Fruit fly (Drosophila melanogaster) whole organism, embryonic: ENCODE results near the gene CG2962.

Source experiments
- ATbp ChIP-seq: fragments of 200-800 bp; sonication (Bioruptor generic); optimal IDR thresholded peaks from 2 replicates; lab custom pipeline; 2017; ENCODE audit warnings: missing biosample characterization, mild to moderate bottlenecking, missing genetic modification characterization, missing genetic modification reagents
- Awh ChIP-seq: fragments of 200-800 bp; sonication (Bioruptor generic); IDR thresholded peaks from 2 replicates; pipeline ENCODE4, ENCODE4 v1.3.6; 2022; ENCODE audit warnings: missing biosample characterization, missing genetic modification characterization
- CG10147 ChIP-seq: fragments of 200-800 bp; sonication (Bioruptor generic); optimal IDR thresholded peaks from 2 replicates; lab custom pipeline; 2019; ENCODE audit warnings: missing biosample characterization, mild to moderate bottlenecking, missing genetic modification characterization, moderate library complexity
- CG12219 ChIP-seq: fragments of 200-800 bp; sonication (Bioruptor generic); optimal IDR thresholded peaks from 3 replicates; lab custom pipeline; 2018; ENCODE audit warnings: missing biosample characterization, mild to moderate bottlenecking, missing genetic modification characterization
- CG12236 ChIP-seq: fragments of 200-800 bp; sonication (Bioruptor generic); optimal IDR thresholded peaks from 2 replicates; lab custom pipeline; 2016; ENCODE audit warnings: missing biosample characterization, missing genetic modification characterization
- CG12659 ChIP-seq: fragments of 200-800 bp; sonication (Bioruptor generic); optimal IDR thresholded peaks from 3 replicates; lab custom pipeline; 2017; ENCODE audit warnings: mild to moderate bottlenecking, missing biosample characterization, missing genetic modification reagents, missing genetic modification characterization
- CG16863 ChIP-seq: fragments of 200-800 bp; sonication (Bioruptor generic); optimal IDR thresholded peaks from 3 replicates; lab custom pipeline; 2016; ENCODE audit warnings: missing biosample characterization, missing genetic modification characterization
- CG1792 ChIP-seq: fragments of 200-800 bp; sonication (Bioruptor generic); optimal IDR thresholded peaks from 2 replicates; lab custom pipeline; 2016; ENCODE audit warnings: missing biosample characterization, missing genetic modification characterization
- CG31224 ChIP-seq: fragments of 200-800 bp; sonication (Bioruptor generic); IDR thresholded peaks from 2 replicates; pipeline ENCODE4 v1.3.6; 2022; ENCODE audit warnings: missing biosample characterization, missing genetic modification characterization
- CG31365 ChIP-seq: fragments of 200-800 bp; sonication (Bioruptor generic); optimal IDR thresholded peaks from 2 replicates; lab custom pipeline; 2018; ENCODE audit warnings: missing biosample characterization, mild to moderate bottlenecking, missing genetic modification characterization
- CG9609 ChIP-seq: fragments of 200-800 bp; sonication (Bioruptor generic); optimal IDR thresholded peaks from 3 replicates; lab custom pipeline; 2016; ENCODE audit warnings: missing biosample characterization, missing genetic modification characterization
- CG9727 ChIP-seq: fragments of 200-800 bp; sonication (Bioruptor generic); optimal IDR thresholded peaks from 3 replicates; lab custom pipeline; 2017; ENCODE audit warnings: missing biosample characterization, mild to moderate bottlenecking, missing genetic modification characterization
- CoRest ChIP-seq: fragments of 200-800 bp; sonication (Bioruptor generic); optimal IDR thresholded peaks from 3 replicates; lab custom pipeline; 2018; ENCODE audit warnings: missing biosample characterization, mild to moderate bottlenecking, missing genetic modification characterization, moderate library complexity
- Dll ChIP-seq: fragments of 200-800 bp; sonication (Bioruptor generic); IDR thresholded peaks from 4 replicates; pipeline ENCODE4 v1.3.6; 2022; ENCODE audit warnings: missing biosample characterization, missing genetic modification characterization; ENCODE audit not compliant: partially characterized antibody
- Dref ChIP-seq: fragments of 200-800 bp; sonication (Bioruptor generic); IDR thresholded peaks from 2 replicates; pipeline ENCODE4 v1.3.6; 2022; ENCODE audit warnings: missing biosample characterization, missing genetic modification characterization
- HHEX ChIP-seq: fragments of 200-800 bp; sonication (Bioruptor generic); optimal IDR thresholded peaks from 3 replicates; lab custom pipeline; 2017; ENCODE audit warnings: missing biosample characterization, mild to moderate bottlenecking, missing genetic modification characterization, missing genetic modification reagents
- HLH4C ChIP-seq: fragments of 200-800 bp; sonication (Bioruptor generic); IDR thresholded peaks from 3 replicates; pipeline ENCODE4 v1.3.6; 2022; ENCODE audit warnings: missing biosample characterization, missing genetic modification characterization; ENCODE audit not compliant: partially characterized antibody
- HmgZ ChIP-seq: fragments of 200-800 bp; sonication (Bioruptor generic); optimal IDR thresholded peaks from 2 replicates; lab custom pipeline; 2018; ENCODE audit warnings: missing biosample characterization, mild to moderate bottlenecking, missing genetic modification characterization
- Lim3 ChIP-seq: fragments of 200-800 bp; sonication (Bioruptor generic); IDR thresholded peaks from 2 replicates; pipeline ENCODE4 v1.3.6; 2022; ENCODE audit warnings: missing biosample characterization, missing genetic modification characterization
- MBD-R2 ChIP-seq: fragments of 200-800 bp; sonication (Bioruptor generic); IDR thresholded peaks from 2 replicates; pipeline ENCODE4 v1.3.6; 2022; ENCODE audit warnings: missing biosample characterization, missing genetic modification characterization
- MESR4 ChIP-seq: fragments of 200-800 bp; sonication (Bioruptor generic); optimal IDR thresholded peaks from 2 replicates; lab custom pipeline; 2018; ENCODE audit warnings: missing biosample characterization, mild to moderate bottlenecking, missing genetic modification characterization, moderate library complexity
- Max ChIP-seq: fragments of 200-800 bp; sonication (Bioruptor generic); optimal IDR thresholded peaks from 2 replicates; lab custom pipeline; 2016; ENCODE audit warnings: missing biosample characterization, mild to moderate bottlenecking, missing genetic modification characterization
- Med ChIP-seq: fragments of 200-800 bp; sonication (Bioruptor generic); peaks from one replicate; lab custom pipeline; 2016; ENCODE audit warnings: missing biosample characterization, missing genetic modification characterization, mild to moderate bottlenecking, inconsistent platforms, moderate library complexity
- NC2α ChIP-seq: fragments of 200-800 bp; sonication (Bioruptor generic); optimal IDR thresholded peaks from 2 replicates; lab custom pipeline; 2016; ENCODE audit warnings: missing biosample characterization, missing genetic modification characterization
- Opbp ChIP-seq: fragments of 200-800 bp; sonication (Bioruptor generic); IDR thresholded peaks from 3 replicates; pipeline ENCODE4 v1.3.6; 2022; ENCODE audit warnings: missing biosample characterization, missing genetic modification characterization; ENCODE audit not compliant: partially characterized antibody
- Ptx1 ChIP-seq: fragments of 200-800 bp; sonication (Bioruptor generic); IDR thresholded peaks from 2 replicates; pipeline ENCODE4 v1.3.6; 2022; ENCODE audit warnings: missing biosample characterization, missing genetic modification characterization
- Scr ChIP-seq: fragments of 200-800 bp; sonication (Bioruptor generic); IDR thresholded peaks from 2 replicates; pipeline ENCODE4 v1.3.6; 2022; ENCODE audit warnings: missing biosample characterization, missing genetic modification characterization; ENCODE audit not compliant: partially characterized antibody
- Tbp ChIP-seq: fragments of >200 bp; optimal IDR thresholded peaks from 2 replicates; lab custom pipeline; 2018; ENCODE audit warnings: missing biosample characterization, missing genetic modification characterization
- amos ChIP-seq: fragments of 200-800 bp; sonication (Bioruptor generic); IDR thresholded peaks from 2 replicates; pipeline ENCODE4 v1.3.6; 2022; ENCODE audit warnings: missing biosample characterization, missing genetic modification characterization; ENCODE audit not compliant: partially characterized antibody
- aop ChIP-seq: fragments of 200-800 bp; sonication (Bioruptor generic); IDR thresholded peaks from 2 replicates; pipeline ENCODE4 v1.3.6; 2022; ENCODE audit warnings: missing biosample characterization, missing genetic modification characterization
- bbx ChIP-seq: fragments of 200-800 bp; sonication (Bioruptor generic); IDR thresholded peaks from 2 replicates; pipeline ENCODE4 v1.3.6; 2022; ENCODE audit warnings: missing biosample characterization, missing genetic modification characterization; ENCODE audit not compliant: partially characterized antibody
- bigmax ChIP-seq: fragments of 200-800 bp; sonication (Bioruptor generic); optimal IDR thresholded peaks from 2 replicates; lab custom pipeline; 2018; ENCODE audit warnings: missing biosample characterization, mild to moderate bottlenecking, missing genetic modification characterization
- bowl ChIP-seq: fragments of 200-800 bp; sonication (Bioruptor generic); IDR thresholded peaks from 2 replicates; pipeline ENCODE4 v1.3.6; 2022; ENCODE audit warnings: missing biosample characterization, missing genetic modification characterization
- bsh ChIP-seq, 2 experiments: fragments of 200-800 bp; sonication (Bioruptor generic); optimal IDR thresholded peaks; 2 replicates each; lab custom pipeline; 2017 to 2018; ENCODE audit warnings: mild to moderate bottlenecking in 2 of 2, missing biosample characterization in 2 of 2, missing genetic modification characterization in 2 of 2, moderate library complexity in 1 of 2
- chinmo ChIP-seq: fragments of 200-800 bp; sonication (Bioruptor generic); IDR thresholded peaks from 4 replicates; pipeline ENCODE4 v1.3.6; 2022; ENCODE audit warnings: missing biosample characterization, missing genetic modification characterization; ENCODE audit not compliant: partially characterized antibody
- dmrt99B ChIP-seq: fragments of 200-800 bp; sonication (Bioruptor generic); optimal IDR thresholded peaks from 2 replicates; lab custom pipeline; 2018; ENCODE audit warnings: missing biosample characterization, mild to moderate bottlenecking, missing genetic modification characterization, moderate library complexity
- eve ChIP-seq, 2 experiments: fragments of >200 bp; optimal IDR thresholded peaks; 2 replicates each; lab custom pipeline; 2017; ENCODE audit warnings: missing biosample characterization in 2 of 2, missing genetic modification characterization in 2 of 2
- jigr1 ChIP-seq: fragments of 200-800 bp; sonication (Bioruptor generic); IDR thresholded peaks from 3 replicates; pipeline ENCODE4 v1.3.6; 2022; ENCODE audit warnings: missing biosample characterization, missing genetic modification characterization
- nerfin-2 ChIP-seq: fragments of 200-800 bp; sonication (Bioruptor generic); IDR thresholded peaks from 2 replicates; pipeline ENCODE4 v1.3.6; 2022; ENCODE audit warnings: missing biosample characterization, missing genetic modification characterization; ENCODE audit not compliant: partially characterized antibody
- peb ChIP-seq: fragments of 200-800 bp; sonication (Bioruptor generic); IDR thresholded peaks from 2 replicates; pipeline ENCODE4 v1.3.6; 2022; ENCODE audit warnings: missing biosample characterization, missing genetic modification characterization
- schlank ChIP-seq: fragments of 200-800 bp; sonication (Bioruptor generic); optimal IDR thresholded peaks from 2 replicates; lab custom pipeline; 2018; ENCODE audit warnings: missing biosample characterization, mild to moderate bottlenecking, missing genetic modification characterization
- sd ChIP-seq: fragments of 200-800 bp; sonication (Bioruptor generic); optimal IDR thresholded peaks from 3 replicates; lab custom pipeline; 2018; ENCODE audit warnings: missing biosample characterization, mild to moderate bottlenecking, missing genetic modification characterization, moderate library complexity
- slp2 ChIP-seq: fragments of 200-800 bp; sonication (Bioruptor generic); optimal IDR thresholded peaks from 2 replicates; lab custom pipeline; 2016; ENCODE audit warnings: missing biosample characterization, missing genetic modification characterization
- sna ChIP-seq: fragments of 200-800 bp; sonication (Bioruptor generic); IDR thresholded peaks from 2 replicates; pipeline ENCODE4 v1.3.6; 2022; ENCODE audit warnings: missing biosample characterization, missing genetic modification characterization; ENCODE audit not compliant: partially characterized antibody
- sqz ChIP-seq: fragments of 200-800 bp; sonication (Bioruptor generic); optimal IDR thresholded peaks from 3 replicates; lab custom pipeline; 2018; ENCODE audit warnings: missing biosample characterization, mild to moderate bottlenecking, missing genetic modification characterization
- stwl ChIP-seq: fragments of 200-800 bp; sonication (Bioruptor generic); optimal IDR thresholded peaks from 3 replicates; lab custom pipeline; 2018; ENCODE audit warnings: missing biosample characterization, mild to moderate bottlenecking, missing genetic modification characterization, moderate library complexity
- unc-4 ChIP-seq: fragments of 200-800 bp; sonication (Bioruptor generic); IDR thresholded peaks from 2 replicates; pipeline ENCODE4 v1.3.6; 2022; ENCODE audit warnings: missing biosample characterization, missing genetic modification characterization; ENCODE audit not compliant: partially characterized antibody
- vvl ChIP-seq: fragments of 200-800 bp; sonication (Bioruptor generic); IDR thresholded peaks from 2 replicates; pipeline ENCODE4 v1.3.6; 2022; ENCODE audit warnings: missing biosample characterization, missing genetic modification characterization

The CG2962 gene

dm6 chrX:10232497-10232896, 16.1 kb upstream of the CG2962 start (continued):
- TF ChIP-seq dmrt99B (peak; percentile 89), Awh (GFP tag; lab: Robert Waterston, UW) (peak; percentile 51; the same call in 1 of the 2 replicates), Lim3 (GFP tag; lab: Robert Waterston, UW) (0 out of 2 replicates have a peak, but pooled peaks have one; percentile 17), CG9609 (GFP tag; lab: Kevin White, UChicago) (peak; percentile 14), CG31224 (GFP tag; lab: Robert Waterston, UW) (peak; percentile 51; the same call in 1 of the 2 replicates), CG9727 (GFP tag; lab: Kevin White, UChicago) (peak; percentile 31), CG16863 (peak; percentile 34), CG1792 (GFP tag; lab: Kevin White, UChicago) (no peak), Tbp (GFP tag; lab: Kevin White, UChicago) (no peak), bowl (GFP tag; lab: Robert Waterston, UW) (peak; percentile 36; the same call in 1 of the 2 replicates), bsh (GFP tag; optimal IDR thresholded peaks at IDR 0.05; lab: Kevin White, UChicago) (peak in 1 of 2 experiments; percentile 56), CG12219 (GFP tag; lab: Kevin White, UChicago) (peak; percentile 74), Ptx1 (GFP tag; lab: Robert Waterston, UW) (peak; percentile 77), CG12236 (peak; percentile 35), HHEX (GFP tag; lab: Kevin White, UChicago) (peak; percentile 74)
- TF ChIP-seq, all 482 proteins: peak for 285

- TF ChIP-seq CoRest (tag; lab: Kevin White, UChicago) (peak; percentile 11), jigr1 (GFP tag; lab: Robert Waterston, UW) (no peak), Max (GFP tag; lab: Kevin White, UChicago) (no peak), vvl (0 out of 2 replicates have a peak, but pooled peaks have one; percentile 42), MESR4 (GFP tag; lab: Kevin White, UChicago) (peak; percentile 69), unc-4 (GFP tag; lab: Robert Waterston, UW) (peak; percentile 54), stwl (tag; lab: Kevin White, UChicago) (peak; percentile 87), aop (GFP tag; lab: Robert Waterston, UW) (no peak), eve (GFP tag; optimal IDR thresholded peaks at IDR 0.05; lab: Kevin White, UChicago) (no peak), sqz (peak; percentile 80), CG12659 (GFP tag; lab: Kevin White, UChicago) (peak; percentile 3), peb (GFP tag; lab: Robert Waterston, UW) (no peak), HmgZ (tag; lab: Kevin White, UChicago) (peak; percentile 5), nerfin-2 (GFP tag; lab: Robert Waterston, UW) (peak; percentile 36; the same call in 1 of the 2 replicates), CG31365 (no peak), Opbp (peak; percentile 33; the same call in 1 of the 3 replicates), NC2α (no peak), bigmax (GFP tag; lab: Kevin White, UChicago) (no peak), Dll (GFP tag; lab: Robert Waterston, UW) (peak; percentile 46; the same call in 2 of the 4 replicates), Dref (peak; percentile 72), amos (GFP tag; lab: Robert Waterston, UW) (peak; percentile 44; the same call in 1 of the 2 replicates), chinmo (GFP tag; lab: Robert Waterston, UW) (0 out of 4 replicates have a peak, but pooled peaks have one; percentile 8), sd (tag; lab: Kevin White, UChicago) (peak; percentile 65), CG10147 (GFP tag; lab: Kevin White, UChicago) (no peak), schlank (no peak), Med (peak; percentile 43), slp2 (no peak), Scr (GFP tag; lab: Robert Waterston, UW) (peak; percentile 20; the same call in 1 of the 2 replicates), ATbp (GFP tag; lab: Kevin White, UChicago) (no peak), HLH4C (GFP tag; lab: Robert Waterston, UW) (peak; percentile 42; the same call in 2 of the 3 replicates), bbx (GFP tag; lab: Robert Waterston, UW) (peak; percentile 48; the same call in 1 of the 2 replicates), MBD-R2 (GFP tag; lab: Robert Waterston, UW) (peak; percentile 45), sna (GFP tag; lab: Robert Waterston, UW) (0 out of 2 replicates have a peak, but pooled peaks have one; percentile 40)
Measured at dm6 chrX:10219955-10220354, 3.5 kb upstream of the CG2962 start, which contains the start of gene CG34408. Gene CG34408, plus strand, starts transcription at chrX:10220110.
